Fruit fly (Drosophila melanogaster): ENCODE measurements around the gene CG8838.

CG8838 gene

dm6 chr2L:3323319-3324287, 33.8 kb upstream of the CG8838 start, which contains the start of gene CG33281 (continued):
- TF ChIP-seq z (GFP tag; IDR thresholded peaks at IDR 0.05) (no peak), insv (GFP tag; optimal IDR thresholded peaks at IDR 0.05) (no peak), Ravus (GFP tag; IDR thresholded peaks at IDR 0.05) (no peak), CG17612 (GFP tag; IDR thresholded peaks at IDR 0.05) (no peak), GATAe (GFP tag; conservative IDR thresholded peaks at IDR 0.05) (peak; percentile 73), H2.0 (GFP tag; IDR thresholded peaks at IDR 0.05) (no peak), Asciz (GFP tag; optimal IDR thresholded peaks at IDR 0.05) (peak; percentile 56), Opbp (GFP tag; IDR thresholded peaks at IDR 0.05; ENCODE audit: partially characterized antibody) (no peak), lilli (GFP tag; optimal IDR thresholded peaks at IDR 0.05) (no peak), CG2678 (tag; optimal IDR thresholded peaks at IDR 0.05) (peak; percentile 83), CG13894 (tag; optimal IDR thresholded peaks at IDR 0.05) (peak; percentile 81), CG7372 (GFP tag; IDR thresholded peaks at IDR 0.05) (no peak), CG13296 (GFP tag; optimal IDR thresholded peaks at IDR 0.05) (peak; percentile 83), CG2116 (GFP tag; optimal IDR thresholded peaks at IDR 0.05) (no peak), nerfin-2 (GFP tag; IDR thresholded peaks at IDR 0.05; ENCODE audit: partially characterized antibody) (no peak), Tbp (GFP tag; optimal IDR thresholded peaks at IDR 0.05) (no peak), ara (GFP tag; IDR thresholded peaks at IDR 0.05) (0 out of 2 replicates have a peak, but pooled peaks have one; percentile 37), en (GFP tag; optimal IDR thresholded peaks at IDR 0.05) (no peak), CG31441 (GFP tag; IDR thresholded peaks at IDR 0.05) (peak; percentile 23; the same call in 1 of the 2 replicates), Fer3 (tag; optimal IDR thresholded peaks at IDR 0.05) (peak; percentile 61), CG7928 (GFP tag; optimal IDR thresholded peaks at IDR 0.05) (peak; percentile 2), BtbVII (GFP tag; optimal IDR thresholded peaks at IDR 0.05) (peak; percentile 64), Taf1 (GFP tag; IDR thresholded peaks at IDR 0.05) (no peak), scrt (GFP tag; optimal IDR thresholded peaks at IDR 0.05) (peak; percentile 64), CG3281 (GFP tag; optimal IDR thresholded peaks at IDR 0.05) (peak; percentile 79), slp2 (GFP tag; optimal IDR thresholded peaks at IDR 0.05) (no peak), Atf3 (GFP tag; optimal IDR thresholded peaks at IDR 0.05) (no peak), corto (GFP tag; optimal IDR thresholded peaks at IDR 0.05) (no peak), pfk (GFP tag; optimal IDR thresholded peaks at IDR 0.05) (peak; percentile 12), CG17568 (GFP tag; optimal IDR thresholded peaks at IDR 0.05) (no peak), phol (tag; optimal IDR thresholded peaks at IDR 0.05) (no peak), CG7987 (GFP tag; optimal IDR thresholded peaks at IDR 0.05) (peak; percentile 52), Hmr (GFP tag; optimal IDR thresholded peaks at IDR 0.05) (peak; percentile 30), HLH4C (GFP tag; IDR thresholded peaks at IDR 0.05; ENCODE audit: partially characterized antibody) (no peak), kni (GFP tag; optimal IDR thresholded peaks at IDR 0.05) (peak; percentile 23), cad (GFP tag; optimal IDR thresholded peaks at IDR 0.05) (no peak), CG3995 (GFP tag; optimal IDR thresholded peaks at IDR 0.05) (no peak), CG17802 (tag; optimal IDR thresholded peaks at IDR 0.05) (no peak)

dm6 chr2L:3327603-3328002, 29.8 kb upstream of the CG8838 start, which contains the start of gene CG33282:
TSS of gene CG33282 (plus strand) at chr2L:3327903.
- TF ChIP-seq scrt (GFP tag; optimal IDR thresholded peaks at IDR 0.05) (no peak), CG31441 (GFP tag; IDR thresholded peaks at IDR 0.05) (no peak), Nf-YA (GFP tag; IDR thresholded peaks at IDR 0.05) (no peak), CG11695 (GFP tag; IDR thresholded peaks at IDR 0.05) (no peak), HLH3B (GFP tag; IDR thresholded peaks at IDR 0.05) (no peak), Dfd (GFP tag; optimal IDR thresholded peaks at IDR 0.05) (no peak), CG3163 (GFP tag; optimal IDR thresholded peaks at IDR 0.05) (no peak)

Data from whole organism, embryonic.